Fruit fly (Drosophila melanogaster): ENCODE results near the gene hb.
A peak's percentile ranks its signal among the peaks of the same experiment; 100 is the strongest.

The hb gene

dm6 chr3R:8650741-8651140, 46.9 kb downstream of the hb start, which contains the start of the genes Mkk4 and SLIRP2 (continued):
- TF ChIP-seq Kr (GFP tag; optimal IDR thresholded peaks at IDR 0.05) = peak; percentile 68
- TF ChIP-seq CG4328 (GFP tag; optimal IDR thresholded peaks at IDR 0.05) = peak; percentile 97
- TF ChIP-seq CG5180 (GFP tag; optimal IDR thresholded peaks at IDR 0.05) = peak; percentile 90
- peak; percentile 96 for TF ChIP-seq CG1024 (GFP tag; IDR thresholded peaks at IDR 0.05)
- TF ChIP-seq CG6854 (GFP tag; optimal IDR thresholded peaks at IDR 0.05) = peak; percentile 97
- TF ChIP-seq CG9609 (GFP tag; optimal IDR thresholded peaks at IDR 0.05) = peak; percentile 99
- peak; percentile 98 for TF ChIP-seq twi (tag; optimal IDR thresholded peaks at IDR 0.05)
- peak; percentile 98 for TF ChIP-seq CG2875 (GFP tag; optimal IDR thresholded peaks at IDR 0.05)
- peak; percentile 97 for TF ChIP-seq dimm (GFP tag; IDR thresholded peaks at IDR 0.05)
- TF ChIP-seq oc (tag; optimal IDR thresholded peaks at IDR 0.05) = peak; percentile 99
- TF ChIP-seq CG5953 (GFP tag; IDR thresholded peaks at IDR 0.05) = peak; percentile 98
- TF ChIP-seq CG14965 (GFP tag; optimal IDR thresholded peaks at IDR 0.05; ENCODE audit: borderline replicate concordance) = peak; percentile 89
- peak; percentile 98 for TF ChIP-seq CG11504 (tag; optimal IDR thresholded peaks at IDR 0.05)
- peak; percentile 98 for TF ChIP-seq CG34376 (GFP tag; optimal IDR thresholded peaks at IDR 0.05)
- TF ChIP-seq CG14441 (GFP tag; IDR thresholded peaks at IDR 0.05) = peak; percentile 99
- TF ChIP-seq CG17186 (GFP tag; optimal IDR thresholded peaks at IDR 0.05) = peak; percentile 97
- peak; percentile 95 for TF ChIP-seq fd102C (GFP tag; optimal IDR thresholded peaks at IDR 0.05)
- TF ChIP-seq jing (GFP tag; optimal IDR thresholded peaks at IDR 0.05) = peak; percentile 98
- TF ChIP-seq Neu2 (GFP tag; optimal IDR thresholded peaks at IDR 0.05; ENCODE audit: borderline replicate concordance) = peak; percentile 95
- peak; percentile 94 for TF ChIP-seq dan (GFP tag; IDR thresholded peaks at IDR 0.05)
- peak; percentile 96 for TF ChIP-seq toy (GFP tag; IDR thresholded peaks at IDR 0.05)
- peak; percentile 98 for TF ChIP-seq dati (GFP tag; IDR thresholded peaks at IDR 0.05)
- peak; percentile 74 for TF ChIP-seq CG15479 (GFP tag; optimal IDR thresholded peaks at IDR 0.05)
- peak; percentile 97 for TF ChIP-seq Ravus (GFP tag; IDR thresholded peaks at IDR 0.05)
- TF ChIP-seq CG12219 (GFP tag; optimal IDR thresholded peaks at IDR 0.05) = peak; percentile 98
- TF ChIP-seq CG8089 (GFP tag; optimal IDR thresholded peaks at IDR 0.05) = peak; percentile 99
- TF ChIP-seq fd64A (GFP tag; optimal IDR thresholded peaks at IDR 0.05) = peak; percentile 92
- TF ChIP-seq Doc3 (GFP tag; IDR thresholded peaks at IDR 0.05; ENCODE audit: partially characterized antibody) = peak; percentile 72; the same call in 2 of the 3 replicates
- peak; percentile 99 for TF ChIP-seq CG9727 (GFP tag; optimal IDR thresholded peaks at IDR 0.05)
- peak; percentile 97 for TF ChIP-seq CG10565 (GFP tag; optimal IDR thresholded peaks at IDR 0.05)
- TF ChIP-seq sima (GFP tag; optimal IDR thresholded peaks at IDR 0.05) = peak; percentile 97
- TF ChIP-seq ind (GFP tag; optimal IDR thresholded peaks at IDR 0.05) = peak; percentile 99
- peak; percentile 92 for TF ChIP-seq CG6654 (GFP tag; optimal IDR thresholded peaks at IDR 0.05)
- peak; percentile 93 for TF ChIP-seq TFAM (GFP tag; optimal IDR thresholded peaks at IDR 0.05)
- peak; percentile 97 for TF ChIP-seq CG7271 (tag; optimal IDR thresholded peaks at IDR 0.05)
- peak; percentile 98 for TF ChIP-seq tup (GFP tag; optimal IDR thresholded peaks at IDR 0.05)
- TF ChIP-seq aop (GFP tag; IDR thresholded peaks at IDR 0.05) = peak; percentile 90
- TF ChIP-seq NFAT (GFP tag; IDR thresholded peaks at IDR 0.05) = peak; percentile 98
- no peak for TF ChIP-seq sc (optimal IDR thresholded peaks at IDR 0.05)
- TF ChIP-seq sc (GFP tag; optimal IDR thresholded peaks at IDR 0.05) = peak; percentile 98
- TF ChIP-seq CG4617 (GFP tag; optimal IDR thresholded peaks at IDR 0.05; ENCODE audit: borderline replicate concordance) = peak; percentile 99
- TF ChIP-seq Rfx (GFP tag; IDR thresholded peaks at IDR 0.05) = peak; percentile 99
- TF ChIP-seq chinmo (GFP tag; IDR thresholded peaks at IDR 0.05; ENCODE audit: partially characterized antibody) = peak; percentile 75; the same call in 1 of the 4 replicates
- peak; percentile 84 for TF ChIP-seq CG6791 (GFP tag; IDR thresholded peaks at IDR 0.05; ENCODE audit: partially characterized antibody)
- peak; percentile 98 for TF ChIP-seq gsb-n (tag; optimal IDR thresholded peaks at IDR 0.05)
- peak; percentile 98 for TF ChIP-seq Usf (GFP tag; optimal IDR thresholded peaks at IDR 0.05)
- TF ChIP-seq CG30403 (GFP tag; optimal IDR thresholded peaks at IDR 0.05) = peak; percentile 100
- TF ChIP-seq CG8281 (tag; optimal IDR thresholded peaks at IDR 0.05) = peak; percentile 93
- TF ChIP-seq HLH4C (GFP tag; IDR thresholded peaks at IDR 0.05; ENCODE audit: partially characterized antibody) = peak; percentile 80
- peak; percentile 99 for TF ChIP-seq CG2678 (tag; optimal IDR thresholded peaks at IDR 0.05)

All from whole organism, embryonic.